Worm (Caenorhabditis elegans) whole organism, L4/young adult: ENCODE results near the gene F49C5.3.

Experiments
- W03F9.2 ChIP-seq: fragments of 150-350 bp; optimal IDR thresholded peaks from 2 replicates; lab custom pipeline; 2014; ENCODE audit warnings: missing biosample characterization, missing genetic modification characterization
- dao-5 ChIP-seq: sonication (generic microtip); optimal IDR thresholded peaks from 2 replicates; lab custom pipeline; 2016; ENCODE audit warnings: missing genotype, missing genetic modification characterization, moderate library complexity, missing compliant biosample characterization
- him-1 ChIP-seq: sonication (generic microtip); optimal IDR thresholded peaks from 2 replicates; lab custom pipeline; 2016; ENCODE audit warnings: missing genotype, missing genetic modification reagents, missing genetic modification characterization, missing compliant biosample characterization

DNA sequence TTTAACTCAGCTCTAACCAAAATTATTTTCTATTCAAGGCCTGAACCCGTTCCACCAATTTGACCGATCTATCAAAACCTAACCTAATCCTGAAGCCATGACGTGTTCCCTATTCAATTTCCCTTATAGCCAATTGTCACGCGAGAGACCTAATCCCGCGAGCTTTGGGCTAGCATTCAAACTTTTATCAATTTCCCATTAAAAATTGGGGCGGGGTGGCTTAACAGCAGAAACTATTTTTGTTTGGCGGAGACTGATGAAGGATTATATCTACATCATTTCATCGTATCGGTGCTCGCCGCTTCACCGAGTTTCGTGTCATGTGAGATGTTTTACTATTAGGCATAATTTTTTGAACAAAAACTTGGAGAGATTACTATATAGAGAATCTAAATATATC is 47.5 kb upstream of the F49C5.3 start:
- TF ChIP-seq him-1 (tag; lab: Kevin White, UChicago) (no peak), dao-5 (no peak), W03F9.2 (no peak)
